Fruit fly (Drosophila melanogaster) whole organism, embryonic: Measurements from ENCODE around the gene Osbp.

ENCODE experiments used
- ATbp ChIP-seq: fragments of 200-800 bp; sonication (Bioruptor generic); optimal IDR thresholded peaks from 2 replicates; lab custom pipeline; 2017; ENCODE audit warnings: missing biosample characterization, mild to moderate bottlenecking, missing genetic modification characterization, missing genetic modification reagents
- CG10959 ChIP-seq: fragments of 200-800 bp; sonication (Bioruptor generic); IDR thresholded peaks from 2 replicates; pipeline ENCODE4 v1.3.6; 2022; ENCODE audit warnings: missing biosample characterization, missing genetic modification characterization
- CG10979 ChIP-seq: fragments of 200-800 bp; sonication (Bioruptor generic); optimal IDR thresholded peaks from 2 replicates; lab custom pipeline; 2018; ENCODE audit warnings: missing biosample characterization, mild to moderate bottlenecking, missing genetic modification characterization, moderate library complexity
- CG12071 ChIP-seq: fragments of 200-800 bp; sonication (Bioruptor generic); optimal IDR thresholded peaks from 3 replicates; lab custom pipeline; 2018; ENCODE audit warnings: missing biosample characterization, mild to moderate bottlenecking, missing genetic modification characterization
- CG14441 ChIP-seq: fragments of 200-800 bp; sonication (Bioruptor generic); IDR thresholded peaks from 2 replicates; pipeline ENCODE4 v1.3.6; 2022; ENCODE audit warnings: missing biosample characterization, missing genetic modification characterization
- CG14965 ChIP-seq: fragments of 200-800 bp; sonication (Bioruptor generic); optimal IDR thresholded peaks from 2 replicates; lab custom pipeline; 2016; ENCODE audit warnings: missing biosample characterization, missing genetic modification characterization, borderline replicate concordance
- CG16779 ChIP-seq: fragments of 200-800 bp; sonication (Bioruptor generic); IDR thresholded peaks from 2 replicates; pipeline ENCODE4 v1.3.6; 2022; ENCODE audit warnings: missing biosample characterization, missing genetic modification characterization
- CG17328 ChIP-seq: fragments of 200-800 bp; sonication (Bioruptor generic); IDR thresholded peaks from 2 replicates; pipeline ENCODE4 v1.3.6; 2022; ENCODE audit warnings: missing biosample characterization, missing genetic modification characterization
- CG17385 ChIP-seq: fragments of 200-800 bp; sonication (Bioruptor generic); optimal IDR thresholded peaks from 3 replicates; lab custom pipeline; 2018; ENCODE audit warnings: missing biosample characterization, mild to moderate bottlenecking, missing genetic modification characterization
- CG2199 ChIP-seq: fragments of 200-800 bp; sonication (Bioruptor generic); IDR thresholded peaks from 3 replicates; pipeline ENCODE4 v1.3.6; 2022; ENCODE audit warnings: missing biosample characterization, missing genetic modification characterization
- CG42726 ChIP-seq: fragments of 200-800 bp; sonication (Bioruptor generic); IDR thresholded peaks from 2 replicates; pipeline ENCODE4 v1.3.6; 2022; ENCODE audit warnings: missing biosample characterization, missing genetic modification characterization; ENCODE audit not compliant: partially characterized antibody
- CG7928 ChIP-seq: fragments of 200-800 bp; sonication (Bioruptor generic); optimal IDR thresholded peaks from 2 replicates; lab custom pipeline; 2017; ENCODE audit warnings: missing biosample characterization, mild to moderate bottlenecking, missing genetic modification characterization
- CG8478 ChIP-seq: fragments of >200 bp; optimal IDR thresholded peaks from 2 replicates; lab custom pipeline; 2018
- CG9932 ChIP-seq: fragments of 200-800 bp; sonication (Bioruptor generic); IDR thresholded peaks from 2 replicates; pipeline ENCODE4 v1.3.6; 2022; ENCODE audit warnings: missing biosample characterization, missing genetic modification characterization
- D19A ChIP-seq: fragments of 200-800 bp; optimal IDR thresholded peaks from 3 replicates; lab custom pipeline; 2019; ENCODE audit warnings: missing biosample characterization, mild to moderate bottlenecking, missing genetic modification characterization, moderate library complexity
- Drgx ChIP-seq: fragments of 200-800 bp; sonication (Bioruptor generic); IDR thresholded peaks from 2 replicates; pipeline ENCODE4 v1.3.6; 2022; ENCODE audit warnings: missing biosample characterization, missing genetic modification characterization
- Gug ChIP-seq: fragments of 200-800 bp; sonication (Bioruptor generic); IDR thresholded peaks from 4 replicates; pipeline ENCODE4 v1.3.6; 2022; ENCODE audit warnings: missing biosample characterization, missing genetic modification characterization
- HLH54F ChIP-seq: fragments of 200-800 bp; sonication (Bioruptor generic); optimal IDR thresholded peaks from 3 replicates; lab custom pipeline; 2016; ENCODE audit warnings: missing biosample characterization, missing genetic modification characterization
- Med ChIP-seq: fragments of 200-800 bp; sonication (Bioruptor generic); peaks from one replicate; lab custom pipeline; 2016; ENCODE audit warnings: missing biosample characterization, missing genetic modification characterization, mild to moderate bottlenecking, inconsistent platforms, moderate library complexity
- NK7.1 ChIP-seq: fragments of 200-800 bp; sonication (Bioruptor generic); optimal IDR thresholded peaks from 3 replicates; lab custom pipeline; 2016; ENCODE audit warnings: missing biosample characterization, missing genetic modification characterization
- Nf-YC ChIP-seq: fragments of 200-800 bp; optimal IDR thresholded peaks from 3 replicates; lab custom pipeline; 2019; ENCODE audit warnings: missing biosample characterization, mild to moderate bottlenecking, missing genetic modification characterization, moderate library complexity
- al ChIP-seq: fragments of 200-800 bp; sonication (Bioruptor generic); IDR thresholded peaks from 2 replicates; pipeline ENCODE4 v1.3.6; 2022; ENCODE audit warnings: missing biosample characterization, missing genetic modification characterization
- bigmax ChIP-seq: fragments of 200-800 bp; sonication (Bioruptor generic); optimal IDR thresholded peaks from 2 replicates; lab custom pipeline; 2018; ENCODE audit warnings: missing biosample characterization, mild to moderate bottlenecking, missing genetic modification characterization
- bsh ChIP-seq, 2 experiments: fragments of 200-800 bp; sonication (Bioruptor generic); optimal IDR thresholded peaks; 2 replicates each; lab custom pipeline; 2017 to 2018; ENCODE audit warnings: mild to moderate bottlenecking in 2 of 2, missing biosample characterization in 2 of 2, missing genetic modification characterization in 2 of 2, moderate library complexity in 1 of 2
- cg ChIP-seq: fragments of 200-800 bp; sonication (Bioruptor generic); optimal IDR thresholded peaks from 3 replicates; lab custom pipeline; 2019; ENCODE audit warnings: missing biosample characterization, mild to moderate bottlenecking, missing genetic modification characterization, moderate library complexity
- corto ChIP-seq: fragments of 200-800 bp; sonication (Bioruptor generic); optimal IDR thresholded peaks from 2 replicates; lab custom pipeline; 2016; ENCODE audit warnings: missing biosample characterization, mild to moderate bottlenecking, missing genetic modification characterization, moderate library complexity
- ham ChIP-seq: fragments of 200-800 bp; sonication (Bioruptor generic); IDR thresholded peaks from 2 replicates; pipeline ENCODE4 v1.3.6; 2022; ENCODE audit warnings: missing biosample characterization, missing genetic modification characterization
- hbn ChIP-seq: fragments of 200-800 bp; sonication (Bioruptor generic); IDR thresholded peaks from 2 replicates; pipeline ENCODE4 v1.3.6; 2022; ENCODE audit warnings: missing biosample characterization, missing genetic modification characterization; ENCODE audit not compliant: partially characterized antibody
- knrl ChIP-seq: fragments of 200-800 bp; sonication (Bioruptor generic); IDR thresholded peaks from 3 replicates; pipeline ENCODE4 v1.3.6; 2022; ENCODE audit warnings: missing biosample characterization, missing genetic modification characterization; ENCODE audit not compliant: partially characterized antibody
- nmo ChIP-seq: fragments of 200-800 bp; sonication (Bioruptor generic); optimal IDR thresholded peaks from 2 replicates; lab custom pipeline; 2018; ENCODE audit warnings: missing biosample characterization, mild to moderate bottlenecking, missing genetic modification characterization, moderate library complexity
- nom ChIP-seq: fragments of 200-800 bp; sonication (Bioruptor generic); optimal IDR thresholded peaks from 2 replicates; lab custom pipeline; 2017; ENCODE audit warnings: missing biosample characterization, missing genetic modification characterization, mild to moderate bottlenecking, moderate library complexity, missing genetic modification reagents
- odd ChIP-seq: fragments of 200-800 bp; sonication (Bioruptor generic); optimal IDR thresholded peaks from 2 replicates; lab custom pipeline; 2017; ENCODE audit warnings: missing biosample characterization, mild to moderate bottlenecking, missing genetic modification characterization
- p53 ChIP-seq: fragments of 200-800 bp; sonication (Bioruptor generic); optimal IDR thresholded peaks from 2 replicates; lab custom pipeline; 2016; ENCODE audit warnings: missing biosample characterization, missing genetic modification characterization
- pita ChIP-seq: fragments of 200-800 bp; sonication (Bioruptor generic); optimal IDR thresholded peaks from 2 replicates; lab custom pipeline; 2017; ENCODE audit warnings: missing biosample characterization, mild to moderate bottlenecking, missing genetic modification characterization
- sens ChIP-seq: fragments of 200-800 bp; sonication (Bioruptor generic); peaks from one replicate; lab custom pipeline; 2016; ENCODE audit warnings: missing biosample characterization, missing genetic modification characterization
- vnd ChIP-seq: fragments of 200-800 bp; sonication (Bioruptor generic); IDR thresholded peaks from 3 replicates; pipeline ENCODE4 v1.3.6; 2022; ENCODE audit warnings: missing biosample characterization, missing genetic modification characterization; ENCODE audit not compliant: partially characterized antibody

The Osbp gene

DNA sequence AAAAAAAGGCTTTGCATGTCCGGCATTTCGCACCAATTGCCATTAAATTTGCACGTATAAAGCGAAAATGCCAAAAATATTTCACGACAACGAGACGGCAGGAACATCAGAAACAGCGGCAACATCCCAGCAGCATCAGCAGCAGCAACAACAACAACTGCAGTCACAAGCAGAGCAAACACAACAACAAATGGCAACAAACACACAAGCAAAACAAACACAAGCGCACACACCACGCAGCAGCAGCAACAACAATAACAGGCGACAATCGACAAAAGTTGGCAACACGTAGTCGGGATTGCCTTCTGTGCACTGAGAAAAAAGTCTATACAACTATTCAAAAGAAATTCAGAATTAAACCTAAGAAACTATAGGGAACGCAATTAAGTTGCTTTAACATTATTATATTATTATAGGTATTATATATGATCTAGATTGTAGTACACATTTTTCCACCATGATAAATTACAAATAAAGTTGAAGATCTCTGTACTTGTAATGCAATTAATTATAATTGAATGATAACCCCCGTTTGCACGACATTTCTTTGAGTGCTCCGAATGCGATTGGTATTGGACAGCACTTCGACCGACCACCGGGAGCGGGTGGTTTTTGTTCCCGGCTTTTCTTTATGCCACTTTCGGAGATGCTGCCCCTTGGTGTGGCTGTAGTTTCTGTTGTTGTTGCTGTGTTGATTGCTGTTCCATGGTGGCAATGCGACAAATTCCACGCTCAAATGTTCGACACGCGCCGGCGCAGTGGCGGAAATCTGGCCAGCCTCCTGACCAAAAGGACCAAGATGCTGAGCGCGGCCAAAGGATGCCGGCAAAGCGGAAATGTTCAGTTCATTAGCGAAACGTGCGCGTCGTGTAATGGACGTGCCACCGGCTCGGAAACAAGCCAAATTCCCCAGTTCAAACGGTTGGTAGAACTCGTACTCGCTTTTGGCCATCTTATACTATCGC lies 45.8 kb upstream of the Osbp start, which contains the start of gene tnc (continued):
- TF ChIP-seq bigmax (GFP tag; lab: Kevin White, UChicago): no peak
- TF ChIP-seq CG9932 (GFP tag; lab: Robert Waterston, UW): peak; percentile 35; the same call in 1 of the 2 replicates
- TF ChIP-seq CG10979 (tag; lab: Kevin White, UChicago): peak; percentile 56
- no peak for TF ChIP-seq CG16779 (GFP tag; lab: Robert Waterston, UW)
- TF ChIP-seq ATbp (GFP tag; lab: Kevin White, UChicago): peak; percentile 50
- peak; percentile 6; the same call in 1 of the 2 replicates for TF ChIP-seq al (GFP tag; lab: Robert Waterston, UW)
- TF ChIP-seq odd: peak; percentile 4
- peak; percentile 84; the same call in 1 of the 3 replicates for TF ChIP-seq CG2199 (GFP tag; lab: Robert Waterston, UW)
- peak; percentile 9 for TF ChIP-seq corto
- TF ChIP-seq CG17328 (GFP tag; lab: Robert Waterston, UW): no peak
- no peak for TF ChIP-seq cg
- TF ChIP-seq CG42726: no peak
- TF ChIP-seq p53 (GFP tag; lab: Kevin White, UChicago): no peak
- no peak for TF ChIP-seq knrl
- peak; percentile 42 for TF ChIP-seq Nf-YC (tag; lab: Kevin White, UChicago)
- no peak for TF ChIP-seq Med (GFP tag; lab: Kevin White, UChicago)
- TF ChIP-seq CG14441 (GFP tag; lab: Robert Waterston, UW): 0 out of 2 replicates have a peak, but pooled peaks have one; percentile 18
- no peak for TF ChIP-seq CG14965 (GFP tag; lab: Kevin White, UChicago)
- peak; percentile 31 for TF ChIP-seq CG17385 (GFP tag; lab: Kevin White, UChicago)
- no peak for TF ChIP-seq CG8478
- TF ChIP-seq pita (GFP tag; lab: Kevin White, UChicago): no peak

DNA sequence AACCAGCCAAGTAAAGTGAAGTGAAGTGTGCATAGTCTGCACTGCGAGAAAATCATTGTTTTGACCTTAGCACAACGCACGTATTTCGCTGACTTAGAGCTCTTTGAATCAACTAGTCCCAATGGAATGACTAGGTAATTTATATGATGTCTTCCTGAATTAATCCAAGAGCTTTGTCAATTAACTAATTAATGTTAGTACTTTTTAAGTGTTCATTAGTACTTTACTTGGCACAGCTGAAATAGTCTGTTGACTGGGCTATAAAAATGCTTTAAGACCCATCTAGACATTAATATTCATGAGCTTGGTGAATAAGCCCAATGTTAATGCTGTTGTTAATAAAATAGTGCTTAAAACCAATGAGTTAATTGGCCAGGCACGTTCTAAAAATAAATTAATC lies 38.1 kb upstream of the Osbp start:
- TF ChIP-seq HLH54F (GFP tag; lab: Kevin White, UChicago) (no peak), cg (no peak), sens (peak; percentile 42)

DNA sequence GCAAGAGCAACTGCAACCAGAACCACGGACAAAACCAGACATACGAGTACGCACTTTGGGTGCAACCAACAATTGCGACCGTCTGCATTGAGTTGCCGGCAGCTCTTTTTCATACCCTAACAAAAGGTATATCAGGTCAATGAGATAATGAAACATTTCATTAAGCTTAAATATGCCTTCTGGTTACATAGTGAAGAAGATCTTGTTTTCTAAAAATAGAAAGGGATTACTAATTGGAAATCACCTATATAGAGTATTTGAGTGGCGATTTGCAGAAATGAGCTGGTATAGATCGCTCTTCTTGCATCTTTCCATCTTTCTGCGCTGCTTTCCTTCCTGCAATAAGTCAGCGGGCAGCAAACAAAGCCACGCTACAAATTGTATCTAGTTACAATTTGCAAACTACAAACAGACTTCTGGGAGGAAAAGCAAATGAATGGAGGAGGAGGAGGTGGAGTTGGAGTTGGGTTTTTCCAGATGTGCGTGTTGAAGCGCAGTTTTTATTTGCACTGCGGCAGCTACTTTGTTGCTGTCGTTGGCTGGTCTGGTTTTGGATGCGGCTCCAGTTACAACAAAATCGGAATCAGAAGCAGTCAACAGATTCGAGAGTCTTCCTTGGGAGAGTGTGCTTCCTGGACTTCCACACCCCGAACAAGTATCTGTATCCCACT lies 36.9 kb upstream of the Osbp start:
- TF ChIP-seq CG8478: no peak
- no peak for TF ChIP-seq CG12071 (GFP tag; lab: Kevin White, UChicago)
- TF ChIP-seq CG10959 (GFP tag; lab: Robert Waterston, UW): no peak
- peak; percentile 36 for TF ChIP-seq D19A (tag; lab: Kevin White, UChicago)
- TF ChIP-seq Drgx (GFP tag; lab: Robert Waterston, UW): peak; percentile 91
- TF ChIP-seq vnd (GFP tag; lab: Robert Waterston, UW): no peak
- peak; percentile 10 for TF ChIP-seq nmo (GFP tag; lab: Kevin White, UChicago)
- TF ChIP-seq nom (GFP tag; lab: Kevin White, UChicago): peak; percentile 73
- TF ChIP-seq ham (GFP tag; lab: Robert Waterston, UW): no peak
- no peak for TF ChIP-seq NK7.1
- no peak for TF ChIP-seq Gug (GFP tag; lab: Robert Waterston, UW)
- TF ChIP-seq bsh (GFP tag; optimal IDR thresholded peaks at IDR 0.05; lab: Kevin White, UChicago): peak in 1 of 2 experiments; percentile 92
- peak; percentile 13 for TF ChIP-seq CG10979 (tag; lab: Kevin White, UChicago)
- no peak for TF ChIP-seq CG7928 (GFP tag; lab: Kevin White, UChicago)
- no peak for TF ChIP-seq hbn
